Fruit fly (Drosophila melanogaster) whole organism, adult: Measurements from ENCODE around the gene CG6041.

Experiments
- CG11617 ChIP-seq: fragments of 200-800 bp; sonication (Bioruptor generic); optimal IDR thresholded peaks from 2 replicates; lab custom pipeline; 2017; ENCODE audit warnings: mild to moderate bottlenecking, missing biosample characterization, missing genetic modification reagents, missing genetic modification characterization
- CG14711 ChIP-seq: fragments of 200-800 bp; sonication (Bioruptor generic); optimal IDR thresholded peaks from 2 replicates; lab custom pipeline; 2018; ENCODE audit warnings: missing biosample characterization, mild to moderate bottlenecking, missing genetic modification characterization, moderate library complexity
- CG5204 ChIP-seq: fragments of 200-800 bp; sonication (Bioruptor generic); optimal IDR thresholded peaks from 2 replicates; lab custom pipeline; 2016; ENCODE audit warnings: missing biosample characterization, missing genetic modification characterization
- CG7101 ChIP-seq: fragments of 200-800 bp; sonication (Bioruptor generic); optimal IDR thresholded peaks from 2 replicates; lab custom pipeline; 2018; ENCODE audit warnings: missing biosample characterization, mild to moderate bottlenecking, missing genetic modification characterization, moderate library complexity
- Clk ChIP-seq: fragments of 200-800 bp; sonication (Bioruptor generic); optimal IDR thresholded peaks from 2 replicates; lab custom pipeline; 2017; ENCODE audit warnings: missing biosample characterization, missing genetic modification characterization
- Crg-1 ChIP-seq: fragments of 200-800 bp; sonication (Bioruptor generic); optimal IDR thresholded peaks from 2 replicates; lab custom pipeline; 2016; ENCODE audit warnings: missing biosample characterization, missing genetic modification characterization
- Mnt ChIP-seq: fragments of 200-800 bp; sonication (Bioruptor generic); optimal IDR thresholded peaks from 2 replicates; lab custom pipeline; 2016; ENCODE audit warnings: missing biosample characterization, mild to moderate bottlenecking, missing genetic modification characterization
- bab1 ChIP-seq: fragments of 200-800 bp; sonication (Bioruptor generic); optimal IDR thresholded peaks from 3 replicates; lab custom pipeline; 2019; ENCODE audit warnings: missing biosample characterization, mild to moderate bottlenecking, missing genetic modification characterization, moderate library complexity
- kay ChIP-seq: fragments of 200-800 bp; sonication (Bioruptor generic); peaks from one replicate; lab custom pipeline; 2016; ENCODE audit warnings: missing biosample characterization, missing genetic modification characterization, borderline replicate concordance
- pad ChIP-seq: fragments of 200-800 bp; sonication (Bioruptor generic); optimal IDR thresholded peaks from 3 replicates; lab custom pipeline; 2017; ENCODE audit warnings: missing biosample characterization, missing genetic modification characterization, mild to moderate bottlenecking, moderate library complexity, missing genetic modification reagents

DNA sequence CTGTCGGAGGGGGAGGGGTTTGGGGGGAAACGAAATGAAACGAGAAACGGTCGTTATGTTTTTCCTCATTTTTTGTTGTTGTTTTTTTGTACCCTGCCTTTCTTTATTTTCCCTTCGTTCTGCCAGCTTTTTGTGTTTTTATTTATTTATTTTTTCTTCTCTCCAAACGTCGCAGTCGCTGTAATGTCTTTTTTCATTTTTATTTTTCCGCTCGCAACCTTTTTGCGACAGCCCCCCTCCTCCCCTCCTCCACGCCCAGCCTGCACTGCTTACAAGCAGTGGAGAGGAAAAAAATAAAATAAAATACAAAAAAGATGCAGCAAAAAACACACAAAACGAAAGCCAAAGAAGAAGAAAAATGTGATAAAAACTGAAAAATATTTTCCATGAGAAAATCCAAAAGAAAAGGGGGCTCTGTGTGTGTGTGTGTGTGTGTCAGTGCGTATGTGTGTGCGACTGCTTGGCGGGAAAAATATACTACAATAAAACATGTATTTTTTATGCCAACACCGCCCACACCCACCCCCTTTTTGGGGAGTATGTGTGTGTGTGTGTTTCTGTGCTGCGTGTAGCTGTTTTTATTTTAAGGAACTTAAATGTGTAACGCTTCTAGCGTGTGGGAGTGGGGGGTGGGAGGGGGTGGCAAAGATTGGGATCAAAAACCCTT, 12.8 kb upstream of the CG6041 start:
- TF ChIP-seq kay (GFP tag; lab: Kevin White, UChicago) = no peak
- TF ChIP-seq CG14711 (tag; lab: Kevin White, UChicago) = no peak
- no peak for TF ChIP-seq Crg-1 (GFP tag; lab: Kevin White, UChicago)
- peak; percentile 32 for TF ChIP-seq pad (GFP tag; lab: Kevin White, UChicago)
- TF ChIP-seq Mnt (GFP tag; lab: Kevin White, UChicago) = no peak
- TF ChIP-seq CG5204 (GFP tag; lab: Kevin White, UChicago) = no peak
- TF ChIP-seq Clk = no peak
- TF ChIP-seq bab1 (GFP tag; lab: Kevin White, UChicago) = no peak
- TF ChIP-seq CG7101 (tag; lab: Kevin White, UChicago) = peak; percentile 33
- TF ChIP-seq CG11617 = peak; percentile 65
